Fruit fly (Drosophila melanogaster) whole organism, embryonic: ENCODE results near the gene dpr14.

Experiments
- Antp ChIP-seq: fragments of 200-800 bp; sonication (Bioruptor generic); optimal IDR thresholded peaks from 3 replicates; lab custom pipeline; 2016; ENCODE audit warnings: missing biosample characterization, missing genetic modification characterization
- B-H1 ChIP-seq: fragments of 200-800 bp; sonication (Bioruptor generic); IDR thresholded peaks from 3 replicates; pipeline ENCODE4 v1.3.6; 2022; ENCODE audit warnings: missing biosample characterization, missing genetic modification characterization
- CG11247 ChIP-seq: fragments of 200-800 bp; sonication (Bioruptor generic); IDR thresholded peaks from 2 replicates; pipeline ENCODE4 v1.3.6; 2022; ENCODE audit warnings: missing biosample characterization, missing genetic modification characterization
- CG12236 ChIP-seq: fragments of 200-800 bp; sonication (Bioruptor generic); optimal IDR thresholded peaks from 2 replicates; lab custom pipeline; 2016; ENCODE audit warnings: missing biosample characterization, missing genetic modification characterization
- CG12744 ChIP-seq: fragments of 200-800 bp; sonication (Bioruptor generic); optimal IDR thresholded peaks from 2 replicates; lab custom pipeline; 2016; ENCODE audit warnings: missing biosample characterization, missing genetic modification characterization
- CG13296 ChIP-seq: fragments of 200-800 bp; sonication (Bioruptor generic); optimal IDR thresholded peaks from 3 replicates; lab custom pipeline; 2018; ENCODE audit warnings: missing biosample characterization, mild to moderate bottlenecking, missing genetic modification characterization
- CG13624 ChIP-seq: fragments of 200-800 bp; sonication (Bioruptor generic); optimal IDR thresholded peaks from 2 replicates; lab custom pipeline; 2016; ENCODE audit warnings: missing biosample characterization, missing genetic modification characterization
- CG14710 ChIP-seq: fragments of 200-800 bp; sonication (Bioruptor generic); optimal IDR thresholded peaks from 3 replicates; lab custom pipeline; 2019; ENCODE audit warnings: missing biosample characterization, mild to moderate bottlenecking, missing genetic modification characterization, moderate library complexity
- CG1529 ChIP-seq: fragments of 200-800 bp; sonication (Bioruptor generic); optimal IDR thresholded peaks from 3 replicates; lab custom pipeline; 2018; ENCODE audit warnings: missing biosample characterization, missing genetic modification characterization
- CG18764 ChIP-seq: fragments of 200-800 bp; sonication (Bioruptor generic); optimal IDR thresholded peaks from 3 replicates; lab custom pipeline; 2016; ENCODE audit warnings: missing biosample characterization, missing genetic modification characterization
- CG2678 ChIP-seq: fragments of 200-800 bp; sonication (Bioruptor generic); optimal IDR thresholded peaks from 3 replicates; lab custom pipeline; 2019; ENCODE audit warnings: missing biosample characterization, mild to moderate bottlenecking, missing genetic modification characterization, moderate library complexity
- CG2712 ChIP-seq: fragments of 200-800 bp; optimal IDR thresholded peaks from 3 replicates; lab custom pipeline; 2019; ENCODE audit warnings: missing biosample characterization, mild to moderate bottlenecking, missing genetic modification characterization, moderate library complexity
- CG2889 ChIP-seq: fragments of 200-800 bp; sonication (Bioruptor generic); IDR thresholded peaks from 3 replicates; pipeline ENCODE4 v1.3.6; 2022; ENCODE audit warnings: missing biosample characterization, missing genetic modification characterization
- CG31441 ChIP-seq: fragments of 200-800 bp; sonication (Bioruptor generic); IDR thresholded peaks from 2 replicates; pipeline ENCODE4 v1.3.6; 2022; ENCODE audit warnings: missing biosample characterization, missing genetic modification characterization
- CG33557 ChIP-seq: fragments of 200-800 bp; sonication (Bioruptor generic); optimal IDR thresholded peaks from 2 replicates; lab custom pipeline; 2019; ENCODE audit warnings: missing biosample characterization, mild to moderate bottlenecking, missing genetic modification characterization, moderate library complexity
- CG43689 ChIP-seq: fragments of 200-800 bp; sonication (Bioruptor generic); IDR thresholded peaks from 2 replicates; pipeline ENCODE4 v1.3.6; 2022; ENCODE audit warnings: missing biosample characterization, missing genetic modification characterization
- CG6175 ChIP-seq: fragments of 200-800 bp; sonication (Bioruptor generic); IDR thresholded peaks from 3 replicates; pipeline ENCODE4 v1.3.6; 2022; ENCODE audit warnings: missing biosample characterization, missing genetic modification characterization
- CG8924 ChIP-seq: fragments of 200-800 bp; optimal IDR thresholded peaks from 3 replicates; lab custom pipeline; 2019; ENCODE audit warnings: missing biosample characterization, mild to moderate bottlenecking, missing genetic modification characterization, moderate library complexity
- CG8944 ChIP-seq: fragments of 200-800 bp; sonication (Bioruptor generic); optimal IDR thresholded peaks from 3 replicates; lab custom pipeline; 2016; ENCODE audit warnings: missing biosample characterization, missing genetic modification characterization
- CG9437 ChIP-seq: fragments of 200-800 bp; sonication (Bioruptor generic); optimal IDR thresholded peaks from 2 replicates; lab custom pipeline; 2018; ENCODE audit warnings: missing biosample characterization, mild to moderate bottlenecking, missing genetic modification characterization
- CG9609 ChIP-seq: fragments of 200-800 bp; sonication (Bioruptor generic); optimal IDR thresholded peaks from 3 replicates; lab custom pipeline; 2016; ENCODE audit warnings: missing biosample characterization, missing genetic modification characterization
- CG9876 ChIP-seq: fragments of 200-800 bp; sonication (Bioruptor generic); optimal IDR thresholded peaks from 2 replicates; lab custom pipeline; 2016; ENCODE audit warnings: missing biosample characterization, missing genetic modification characterization
- Dref ChIP-seq: fragments of 200-800 bp; sonication (Bioruptor generic); IDR thresholded peaks from 2 replicates; pipeline ENCODE4 v1.3.6; 2022; ENCODE audit warnings: missing biosample characterization, missing genetic modification characterization
- E2f1 ChIP-seq: fragments of 200-800 bp; sonication (Bioruptor generic); IDR thresholded peaks from 2 replicates; pipeline ENCODE4 v1.3.6; 2022; ENCODE audit warnings: missing biosample characterization, missing genetic modification characterization
- Kr ChIP-seq: fragments of 200-800 bp; sonication (Bioruptor generic); optimal IDR thresholded peaks from 2 replicates; lab custom pipeline; 2017; ENCODE audit warnings: missing biosample characterization, mild to moderate bottlenecking, missing genetic modification characterization
- Max ChIP-seq: fragments of 200-800 bp; sonication (Bioruptor generic); optimal IDR thresholded peaks from 2 replicates; lab custom pipeline; 2016; ENCODE audit warnings: missing biosample characterization, mild to moderate bottlenecking, missing genetic modification characterization
- Oaz ChIP-seq: fragments of 200-800 bp; sonication (Bioruptor generic); IDR thresholded peaks from 2 replicates; pipeline ENCODE4 v1.3.6; 2022; ENCODE audit warnings: missing biosample characterization, missing genetic modification characterization
- Opbp ChIP-seq: fragments of 200-800 bp; sonication (Bioruptor generic); IDR thresholded peaks from 3 replicates; pipeline ENCODE4 v1.3.6; 2022; ENCODE audit warnings: missing biosample characterization, missing genetic modification characterization; ENCODE audit not compliant: partially characterized antibody
- Trl ChIP-seq, 3 experiments: fragments of >200 bp in 2 of 3; fragments of 200-800 bp in 1 of 3; sonication (Bioruptor generic) in 1 of 3; optimal IDR thresholded peaks; 2 replicates in 1 of 3; 3 replicates in 2 of 3; lab custom pipeline; 2016 to 2017; ENCODE audit warnings: missing biosample characterization in 1 of 3, missing genetic modification characterization in 1 of 3
- bbx ChIP-seq: fragments of 200-800 bp; sonication (Bioruptor generic); IDR thresholded peaks from 2 replicates; pipeline ENCODE4 v1.3.6; 2022; ENCODE audit warnings: missing biosample characterization, missing genetic modification characterization; ENCODE audit not compliant: partially characterized antibody
- bsh ChIP-seq, 2 experiments: fragments of 200-800 bp; sonication (Bioruptor generic); optimal IDR thresholded peaks; 2 replicates each; lab custom pipeline; 2017 to 2018; ENCODE audit warnings: mild to moderate bottlenecking in 2 of 2, missing biosample characterization in 2 of 2, missing genetic modification characterization in 2 of 2, moderate library complexity in 1 of 2
- cg ChIP-seq: fragments of 200-800 bp; sonication (Bioruptor generic); optimal IDR thresholded peaks from 3 replicates; lab custom pipeline; 2019; ENCODE audit warnings: missing biosample characterization, mild to moderate bottlenecking, missing genetic modification characterization, moderate library complexity
- chif ChIP-seq, 2 experiments: fragments of 200-800 bp; sonication (Bioruptor generic); optimal IDR thresholded peaks; 3 replicates each; lab custom pipeline; 2016; ENCODE audit warnings: missing biosample characterization in 2 of 2, missing genetic modification characterization in 2 of 2
- chm ChIP-seq: fragments of 200-800 bp; sonication (Bioruptor generic); IDR thresholded peaks from 2 replicates; pipeline ENCODE4 v1.3.6; 2022; ENCODE audit warnings: missing biosample characterization, missing genetic modification characterization
- ftz-f1 ChIP-seq: fragments of 200-800 bp; sonication (Bioruptor generic); optimal IDR thresholded peaks from 2 replicates; lab custom pipeline; 2016; ENCODE audit warnings: missing biosample characterization, missing genetic modification characterization
- gem ChIP-seq: fragments of 200-800 bp; sonication (Bioruptor generic); optimal IDR thresholded peaks from 2 replicates; lab custom pipeline; 2019; ENCODE audit warnings: missing biosample characterization, mild to moderate bottlenecking, missing genetic modification characterization, moderate library complexity
- gro ChIP-seq: fragments of 200-800 bp; sonication (Bioruptor generic); optimal IDR thresholded peaks from 2 replicates; lab custom pipeline; 2016; ENCODE audit warnings: missing biosample characterization, missing genetic modification characterization
- h ChIP-seq: fragments of >200 bp; optimal IDR thresholded peaks from 2 replicates; lab custom pipeline; 2017
- lab ChIP-seq: fragments of 200-800 bp; sonication (Bioruptor generic); optimal IDR thresholded peaks from 3 replicates; lab custom pipeline; 2017; ENCODE audit warnings: missing biosample characterization, missing genetic modification characterization, mild to moderate bottlenecking, moderate library complexity, missing genetic modification reagents
- pan ChIP-seq, 4 experiments: fragments of >200 bp in 3 of 4; fragments of 200-800 bp in 1 of 4; sonication (Bioruptor generic) in 1 of 4; optimal IDR thresholded peaks in 3 of 4; IDR thresholded peaks in 1 of 4; 2 replicates each; pipeline versions ENCODE4 v1.3.6 to Lab custom; 2017 to 2022; ENCODE audit warnings: missing biosample characterization in 2 of 4, missing genetic modification characterization in 2 of 4, mixed read lengths in 1 of 4
- prd ChIP-seq, 3 experiments: fragments of >200 bp in 2 of 3; fragments of 200-800 bp in 1 of 3; sonication (Bioruptor generic) in 1 of 3; optimal IDR thresholded peaks in 2 of 3; IDR thresholded peaks in 1 of 3; 2 replicates in 2 of 3; 3 replicates in 1 of 3; pipeline versions ENCODE4 v1.3.6 to Lab custom; 2017 to 2022; ENCODE audit warnings: missing biosample characterization in 1 of 3, missing genetic modification characterization in 1 of 3
- salm ChIP-seq: fragments of 200-800 bp; sonication (Bioruptor generic); optimal IDR thresholded peaks from 2 replicates; lab custom pipeline; 2018; ENCODE audit warnings: missing biosample characterization, mild to moderate bottlenecking, missing genetic modification characterization
- so ChIP-seq: fragments of 200-800 bp; sonication (Bioruptor generic); IDR thresholded peaks from 3 replicates; pipeline ENCODE4 v1.3.6; 2022; ENCODE audit warnings: missing biosample characterization, missing genetic modification characterization
- tna ChIP-seq: fragments of 200-800 bp; sonication (Bioruptor generic); IDR thresholded peaks from 2 replicates; pipeline ENCODE4 v1.3.6; 2022; ENCODE audit warnings: missing biosample characterization, missing genetic modification characterization; ENCODE audit not compliant: partially characterized antibody
- unc-4 ChIP-seq: fragments of 200-800 bp; sonication (Bioruptor generic); IDR thresholded peaks from 2 replicates; pipeline ENCODE4 v1.3.6; 2022; ENCODE audit warnings: missing biosample characterization, missing genetic modification characterization; ENCODE audit not compliant: partially characterized antibody
- zf30C ChIP-seq: fragments of 200-800 bp; sonication (Bioruptor generic); optimal IDR thresholded peaks from 3 replicates; lab custom pipeline; 2018; ENCODE audit warnings: missing biosample characterization, mild to moderate bottlenecking, missing genetic modification characterization
- zfh2 ChIP-seq: fragments of 200-800 bp; sonication (Bioruptor generic); optimal IDR thresholded peaks from 2 replicates; lab custom pipeline; 2016; ENCODE audit warnings: missing biosample characterization, missing genetic modification characterization

dpr14 gene

DNA sequence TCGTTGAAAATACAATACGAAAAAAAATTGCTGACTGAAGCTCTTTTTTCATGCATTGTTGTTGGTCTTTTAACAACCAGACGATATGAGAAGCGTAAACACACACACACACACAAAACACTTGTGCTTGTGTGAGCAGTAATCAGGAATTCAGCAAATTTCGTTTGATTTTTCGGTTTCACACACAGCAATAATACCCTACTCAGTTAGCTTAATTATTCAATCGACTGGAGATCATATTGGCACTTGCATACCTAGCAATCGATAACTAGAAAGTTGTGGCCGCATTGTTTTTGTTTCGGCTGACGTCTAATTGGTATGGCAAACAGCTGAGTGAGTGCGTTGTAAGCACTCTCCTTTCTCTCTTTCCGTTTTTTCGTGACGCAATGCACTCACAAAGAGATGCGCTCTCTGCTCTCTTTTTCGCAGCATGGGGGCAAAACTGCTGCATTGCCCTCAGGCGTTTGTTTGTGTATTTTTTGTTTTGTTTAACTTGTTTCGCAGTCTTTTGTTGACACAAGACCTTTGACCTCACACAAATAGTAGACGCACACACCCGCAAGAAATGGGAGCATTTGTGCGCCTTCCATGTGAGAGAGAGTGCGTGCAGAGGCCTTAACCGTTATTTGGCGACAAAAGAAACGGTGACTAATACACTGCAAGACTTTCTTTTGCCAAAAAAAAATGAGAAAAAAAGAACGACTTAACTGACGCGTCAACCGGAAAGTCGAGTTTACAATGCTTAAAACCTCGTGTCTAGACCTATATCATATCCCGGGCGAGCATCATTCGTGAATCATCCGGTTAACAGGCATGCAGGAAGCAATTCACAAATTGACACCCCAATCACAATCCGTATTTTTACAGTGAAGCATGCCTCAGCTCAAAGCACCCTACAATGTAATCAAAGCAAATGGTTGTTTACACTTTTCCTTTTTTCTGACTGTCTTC, 37.0 kb upstream of the dpr14 start (continued):
- TF ChIP-seq CG14710 (tag; lab: Kevin White, UChicago) (peak; percentile 14), CG9876 (GFP tag; lab: Kevin White, UChicago) (no peak), lab (GFP tag; lab: Kevin White, UChicago) (peak; percentile 68), CG2889 (GFP tag; lab: Robert Waterston, UW) (no peak), B-H1 (peak; percentile 13; the same call in 1 of the 3 replicates), chm (GFP tag; lab: Robert Waterston, UW) (no peak), zf30C (peak; percentile 68), pan (optimal IDR thresholded peaks at IDR 0.05; lab: Kevin White, UChicago) (no peak), pan (GFP tag; optimal IDR thresholded peaks at IDR 0.05 in 1 of 2, IDR thresholded peaks at IDR 0.05 in 1 of 2) (peak in 1 of 2 experiments; percentile 57), so (GFP tag; lab: Robert Waterston, UW) (no peak), Kr (GFP tag; lab: Kevin White, UChicago) (no peak), CG43689 (GFP tag; lab: Robert Waterston, UW) (no peak), Oaz (no peak), prd (optimal IDR thresholded peaks at IDR 0.05; lab: Kevin White, UChicago) (no peak), prd (GFP tag; IDR thresholded peaks at IDR 0.05; lab: Robert Waterston, UW) (peak; percentile 34; the same call in 1 of the 3 replicates), CG1529 (no peak), CG18764 (GFP tag; lab: Kevin White, UChicago) (no peak), CG11247 (GFP tag; lab: Robert Waterston, UW) (0 out of 2 replicates have a peak, but pooled peaks have one; percentile 22), CG12236 (GFP tag; lab: Kevin White, UChicago) (no peak), CG12744 (GFP tag; lab: Kevin White, UChicago) (no peak), gem (tag; lab: Kevin White, UChicago) (peak; percentile 49), Opbp (no peak), CG13296 (GFP tag; lab: Kevin White, UChicago) (peak; percentile 31), CG31441 (GFP tag; lab: Robert Waterston, UW) (peak; percentile 41), bsh (GFP tag; optimal IDR thresholded peaks at IDR 0.05; lab: Kevin White, UChicago) (peak; percentile 3 to 49), CG8944 (GFP tag; lab: Kevin White, UChicago) (peak; percentile 2), bbx (GFP tag; lab: Robert Waterston, UW) (no peak), CG6175 (GFP tag; lab: Robert Waterston, UW) (0 out of 3 replicates have a peak, but pooled peaks have one; percentile 10), salm (tag; lab: Kevin White, UChicago) (no peak), zfh2 (GFP tag; lab: Kevin White, UChicago) (peak; percentile 40), CG2712 (tag; lab: Kevin White, UChicago) (peak; percentile 23), cg (GFP tag; lab: Kevin White, UChicago) (peak; percentile 92), tna (GFP tag; lab: Robert Waterston, UW) (no peak), E2f1 (GFP tag; lab: Robert Waterston, UW) (0 out of 2 replicates have a peak, but pooled peaks have one; percentile 26), Antp (GFP tag; lab: Kevin White, UChicago) (no peak), h (lab: Kevin White, UChicago) (no peak), Trl (optimal IDR thresholded peaks at IDR 0.05; lab: Kevin White, UChicago) (peak; percentile 77 to 89), Trl (GFP tag; optimal IDR thresholded peaks at IDR 0.05; lab: Kevin White, UChicago) (peak; percentile 2), CG33557 (no peak), ftz-f1 (GFP tag; lab: Kevin White, UChicago) (no peak), CG9609 (GFP tag; lab: Kevin White, UChicago) (no peak), chif (GFP tag; optimal IDR thresholded peaks at IDR 0.05; lab: Kevin White, UChicago) (peak in 1 of 2 experiments; percentile 46), Max (GFP tag; lab: Kevin White, UChicago) (no peak), CG13624 (GFP tag; lab: Kevin White, UChicago) (no peak), CG8924 (tag; lab: Kevin White, UChicago) (no peak), gro (GFP tag; lab: Kevin White, UChicago) (no peak), Dref (GFP tag; lab: Robert Waterston, UW) (no peak), CG2678 (tag; lab: Kevin White, UChicago) (peak; percentile 41), CG9437 (GFP tag; lab: Kevin White, UChicago) (no peak), unc-4 (GFP tag; lab: Robert Waterston, UW) (no peak)
